Worm (Caenorhabditis elegans) whole organism, young adult: ENCODE data around the gene Y116A8A.4.

Experiments used
- B0261.1 ChIP-seq: sonication (generic microtip); optimal IDR thresholded peaks from 2 replicates; lab custom pipeline; 2016; ENCODE audit warnings: mild to moderate bottlenecking, missing genetic modification characterization, moderate library complexity, missing compliant biosample characterization
- F39B2.1 ChIP-seq: fragments of 200-800 bp; sonication (Bioruptor generic); IDR thresholded peaks from 2 replicates; pipeline ENCODE4 v1.3.6; 2022; ENCODE audit warnings: missing genetic modification reagents, missing genetic modification characterization, missing compliant biosample characterization
- F52B5.7 ChIP-seq: sonication (generic microtip); optimal IDR thresholded peaks from 2 replicates; lab custom pipeline; 2016; ENCODE audit warnings: mild to moderate bottlenecking, missing genetic modification characterization, missing compliant biosample characterization
- F57A8.1 ChIP-seq: fragments of 200-800 bp; sonication (Bioruptor generic); optimal IDR thresholded peaks from 2 replicates; lab custom pipeline; 2018; ENCODE audit warnings: mild to moderate bottlenecking, missing genetic modification characterization, moderate library complexity, missing compliant biosample characterization
- K11D2.4 ChIP-seq: fragments of 200-800 bp; sonication (Bioruptor generic); IDR thresholded peaks from 2 replicates; pipeline ENCODE4 v1.3.6; 2022; ENCODE audit warnings: missing genetic modification reagents, missing genetic modification characterization, missing compliant biosample characterization
- K12H6.12 ChIP-seq: fragments of 200-800 bp; sonication (Bioruptor generic); optimal IDR thresholded peaks from 2 replicates; lab custom pipeline; 2018; ENCODE audit warnings: mild to moderate bottlenecking, missing genetic modification characterization, missing compliant biosample characterization
- T07F8.4 ChIP-seq: sonication (generic microtip); optimal IDR thresholded peaks from 2 replicates; lab custom pipeline; 2016; ENCODE audit warnings: mild to moderate bottlenecking, missing genetic modification characterization, moderate library complexity, missing compliant biosample characterization
- Y53F4B.3 ChIP-seq: fragments of 200-800 bp; sonication (Bioruptor generic); IDR thresholded peaks from 2 replicates; pipeline ENCODE4 v1.3.6; 2022; ENCODE audit warnings: missing genetic modification reagents, missing genetic modification characterization, missing compliant biosample characterization
- Y56A3A.18 ChIP-seq: fragments of 200-800 bp; sonication (Bioruptor generic); IDR thresholded peaks from 2 replicates; pipeline ENCODE4 v1.3.6; 2022; ENCODE audit warnings: missing genetic modification reagents, missing genetic modification characterization, missing compliant biosample characterization
- Y79H2A.3 ChIP-seq: fragments of 200-800 bp; sonication (Bioruptor generic); conservative IDR thresholded peaks from 2 replicates; pipeline ENCODE4 v1.3.6; 2022; ENCODE audit warnings: missing genetic modification reagents, missing genetic modification characterization, missing compliant biosample characterization
- Y95B8A.8 ChIP-seq: fragments of 200-800 bp; sonication (Bioruptor generic); IDR thresholded peaks from 2 replicates; pipeline ENCODE4 v1.3.6; 2022; ENCODE audit warnings: missing genetic modification reagents, missing genetic modification characterization, missing compliant biosample characterization
- ama-1 ChIP-seq, 3 experiments: fragments of 150-350 bp in 1 of 3; sonication (generic microtip) in 2 of 3; optimal IDR thresholded peaks; 2 replicates each; lab custom pipeline; 2014 to 2018; ENCODE audit warnings: missing biosample characterization in 2 of 3, missing genetic modification characterization in 2 of 3, missing genetic modification reagents in 2 of 3
- atf-7 ChIP-seq: sonication (generic microtip); optimal IDR thresholded peaks from 2 replicates; lab custom pipeline; 2017; ENCODE audit warnings: mild to moderate bottlenecking, missing genetic modification characterization, missing compliant biosample characterization
- attf-3 ChIP-seq: fragments of 200-800 bp; sonication (Bioruptor generic); conservative IDR thresholded peaks from 2 replicates; pipeline ENCODE4 v1.3.6; 2022; ENCODE audit warnings: missing genetic modification reagents, missing genetic modification characterization, missing compliant biosample characterization
- attf-5 ChIP-seq: fragments of 200-800 bp; sonication (Bioruptor generic); optimal IDR thresholded peaks from 2 replicates; lab custom pipeline; 2018; ENCODE audit warnings: mild to moderate bottlenecking, missing genetic modification characterization, missing compliant biosample characterization
- bed-2 ChIP-seq: fragments of 200-800 bp; sonication (Bioruptor generic); IDR thresholded peaks from 2 replicates; pipeline ENCODE4 v1.3.6; 2022; ENCODE audit warnings: missing genetic modification reagents, missing genetic modification characterization, missing compliant biosample characterization
- ccch-3 ChIP-seq: fragments of 200-800 bp; sonication (Bioruptor generic); optimal IDR thresholded peaks from 2 replicates; lab custom pipeline; 2018; ENCODE audit warnings: mild to moderate bottlenecking, missing genetic modification characterization, missing compliant biosample characterization
- ceh-40 ChIP-seq: fragments of 200-800 bp; sonication (Bioruptor generic); IDR thresholded peaks from 2 replicates; pipeline ENCODE4 v1.3.6; 2022; ENCODE audit warnings: missing genetic modification characterization, missing compliant biosample characterization
- dox-1 ChIP-seq: fragments of 200-800 bp; sonication (Bioruptor generic); IDR thresholded peaks from 2 replicates; pipeline ENCODE4 v1.3.6; 2022; ENCODE audit warnings: missing genetic modification reagents, missing genetic modification characterization, missing compliant biosample characterization
- efl-1 ChIP-seq: fragments of 150-350 bp; optimal IDR thresholded peaks from 2 replicates; lab custom pipeline; 2014; ENCODE audit warnings: missing biosample characterization, missing genetic modification reagents, missing genetic modification characterization
- egl-18 ChIP-seq: fragments of 200-800 bp; sonication (Bioruptor generic); IDR thresholded peaks from 2 replicates; pipeline ENCODE4 v1.3.6; 2022; ENCODE audit warnings: missing genetic modification reagents, missing genetic modification characterization, missing compliant biosample characterization
- fkh-3 ChIP-seq: sonication (generic microtip); optimal IDR thresholded peaks from 2 replicates; lab custom pipeline; 2016; ENCODE audit warnings: mild to moderate bottlenecking, missing genetic modification characterization, missing compliant biosample characterization
- hlh-12 ChIP-seq: sonication (generic microtip); optimal IDR thresholded peaks from 2 replicates; lab custom pipeline; 2016; ENCODE audit warnings: missing genetic modification characterization, missing compliant biosample characterization
- hlh-26 ChIP-seq: fragments of 200-800 bp; sonication (Bioruptor generic); conservative IDR thresholded peaks from 2 replicates; pipeline ENCODE4 v1.3.6; 2022; ENCODE audit warnings: missing genetic modification reagents, missing genetic modification characterization, missing compliant biosample characterization
- hmg-1.2 ChIP-seq: fragments of 200-800 bp; sonication (Bioruptor generic); IDR thresholded peaks from 2 replicates; pipeline ENCODE4 v1.3.6; 2022; ENCODE audit warnings: missing genetic modification reagents, missing genetic modification characterization, missing compliant biosample characterization
- hrde-1 ChIP-seq: sonication (generic microtip); optimal IDR thresholded peaks from 2 replicates; lab custom pipeline; 2016; ENCODE audit warnings: missing genetic modification characterization, mild to moderate bottlenecking, missing compliant biosample characterization, moderate library complexity, missing genotype, missing genetic modification reagents, borderline replicate concordance
- lin-54 ChIP-seq: fragments of 200-800 bp; sonication (Bioruptor generic); optimal IDR thresholded peaks from 2 replicates; lab custom pipeline; 2018; ENCODE audit warnings: mild to moderate bottlenecking, missing genetic modification characterization, missing compliant biosample characterization
- lsl-1 ChIP-seq: fragments of 200-800 bp; sonication (Bioruptor generic); optimal IDR thresholded peaks from 2 replicates; lab custom pipeline; 2018; ENCODE audit warnings: mild to moderate bottlenecking, missing genetic modification characterization, moderate library complexity, missing compliant biosample characterization
- lsy-27 ChIP-seq: sonication (generic microtip); optimal IDR thresholded peaks from 2 replicates; lab custom pipeline; 2017; ENCODE audit warnings: missing genetic modification characterization, mild to moderate bottlenecking, missing compliant biosample characterization, antibody characterized with exemption, missing genotype, borderline replicate concordance; ENCODE audit not compliant: insufficient read depth
- madf-10 ChIP-seq: sonication (generic microtip); optimal IDR thresholded peaks from 2 replicates; lab custom pipeline; 2016; ENCODE audit warnings: mild to moderate bottlenecking, missing genetic modification characterization, missing compliant biosample characterization
- madf-3 ChIP-seq: fragments of 200-800 bp; sonication (Bioruptor generic); IDR thresholded peaks from 2 replicates; pipeline ENCODE4 v1.3.6; 2022; ENCODE audit warnings: missing genetic modification reagents, missing genetic modification characterization, missing compliant biosample characterization
- nhr-179 ChIP-seq: sonication (generic microtip); optimal IDR thresholded peaks from 2 replicates; lab custom pipeline; 2016; ENCODE audit warnings: mild to moderate bottlenecking, missing genetic modification characterization, missing compliant biosample characterization
- nhr-90 ChIP-seq: sonication (generic microtip); optimal IDR thresholded peaks from 2 replicates; lab custom pipeline; 2016; ENCODE audit warnings: missing genotype, mild to moderate bottlenecking, missing genetic modification characterization, missing compliant biosample characterization
- pbrm-1 ChIP-seq: fragments of 200-800 bp; sonication (Bioruptor generic); IDR thresholded peaks from 2 replicates; pipeline ENCODE4 v1.3.6; 2022; ENCODE audit warnings: missing genetic modification reagents, missing genetic modification characterization, missing compliant biosample characterization
- pha-4 ChIP-seq: fragments of 150-350 bp; sonication (generic microtip); optimal IDR thresholded peaks from 2 replicates; lab custom pipeline; 2014; ENCODE audit warnings: missing biosample characterization, missing genetic modification reagents, missing genetic modification characterization
- rcor-1 ChIP-seq: fragments of 200-800 bp; sonication (Bioruptor generic); IDR thresholded peaks from 2 replicates; pipeline ENCODE4 v1.3.6; 2022; ENCODE audit warnings: missing genetic modification reagents, missing genetic modification characterization, missing compliant biosample characterization
- rec-8 ChIP-seq, 2 experiments: sonication (generic microtip); optimal IDR thresholded peaks; 2 replicates each; lab custom pipeline; 2016; ENCODE audit warnings: mild to moderate bottlenecking in 2 of 2, missing genetic modification characterization in 2 of 2, missing genetic modification reagents in 2 of 2, missing genotype in 2 of 2, missing biosample characterization in 1 of 2, missing compliant biosample characterization in 1 of 2, moderate library complexity in 1 of 2
- snpc-1.1 ChIP-seq: sonication (generic microtip); optimal IDR thresholded peaks from 2 replicates; lab custom pipeline; 2017; ENCODE audit warnings: missing genetic modification characterization, mild to moderate bottlenecking, missing compliant biosample characterization, antibody characterized with exemption, moderate library complexity, missing genotype, missing genetic modification reagents; ENCODE audit not compliant: insufficient read depth
- snpc-3.4 ChIP-seq: sonication (generic microtip); optimal IDR thresholded peaks from 2 replicates; lab custom pipeline; 2017; ENCODE audit warnings: missing genetic modification characterization, mild to moderate bottlenecking, missing compliant biosample characterization, antibody characterized with exemption, moderate library complexity, missing genotype, missing genetic modification reagents
- snpc-4 ChIP-seq, 5 experiments: fragments of 150-350 bp in 1 of 5; sonication (generic microtip) in 4 of 5; optimal IDR thresholded peaks; 2 replicates each; lab custom pipeline; 2014 to 2018; ENCODE audit warnings: missing genetic modification characterization in 5 of 5, missing biosample characterization in 3 of 5, antibody characterized with exemption in 2 of 5, mild to moderate bottlenecking in 2 of 5, missing compliant biosample characterization in 2 of 5, missing genotype in 2 of 5, moderate library complexity in 2 of 5, missing genetic modification reagents in 1 of 5
- tbp1 ChIP-seq: fragments of 200-800 bp; sonication (Bioruptor generic); optimal IDR thresholded peaks from 2 replicates; lab custom pipeline; 2018; ENCODE audit warnings: mild to moderate bottlenecking, missing genetic modification characterization, missing compliant biosample characterization
- tbx-9 ChIP-seq: sonication (generic microtip); optimal IDR thresholded peaks from 2 replicates; lab custom pipeline; 2016; ENCODE audit warnings: borderline replicate concordance, missing genetic modification characterization, inconsistent platforms, missing compliant biosample characterization
- unc-62 ChIP-seq: fragments of 150-350 bp; optimal IDR thresholded peaks from 2 replicates; lab custom pipeline; 2014; ENCODE audit warnings: missing biosample characterization, missing genetic modification reagents, missing genetic modification characterization
- ztf-18 ChIP-seq: sonication (generic microtip); optimal IDR thresholded peaks from 2 replicates; lab custom pipeline; 2016; ENCODE audit warnings: missing genotype, mild to moderate bottlenecking, missing genetic modification characterization, missing compliant biosample characterization
- ztf-26 ChIP-seq: sonication (generic microtip); optimal IDR thresholded peaks from 2 replicates; lab custom pipeline; 2017; ENCODE audit warnings: missing genetic modification characterization, missing compliant biosample characterization
- ztf-3 ChIP-seq: fragments of 200-800 bp; sonication (Bioruptor generic); optimal IDR thresholded peaks from 2 replicates; lab custom pipeline; 2018; ENCODE audit warnings: mild to moderate bottlenecking, missing genetic modification characterization, missing compliant biosample characterization

Y116A8A.4 gene

ce11 chrIV:16775925-16776324, 46.7 kb upstream of the Y116A8A.4 start (continued):
- TF ChIP-seq snpc-4 (GFP tag; optimal IDR thresholded peaks at IDR 0.05; lab: Kevin White, UChicago) = peak; percentile 91
- TF ChIP-seq snpc-4 (tag; optimal IDR thresholded peaks at IDR 0.05; lab: Kevin White, UChicago) = peak; percentile 38 to 97 (median 96)
- TF ChIP-seq snpc-1.1 = no peak
- no peak for TF ChIP-seq ztf-26 (tag; lab: Kevin White, UChicago)
- TF ChIP-seq K11D2.4 (GFP tag; lab: Robert Waterston, UW) = no peak
- TF ChIP-seq lin-54 (GFP tag; lab: Kevin White, UChicago) = peak; percentile 41
- TF ChIP-seq tbp1 (GFP tag; lab: Kevin White, UChicago) = peak; percentile 99
- TF ChIP-seq attf-3 = peak; percentile 21; the same call in 1 of the 2 replicates
- peak; percentile 38 for TF ChIP-seq rcor-1 (GFP tag; lab: Robert Waterston, UW)
- TF ChIP-seq egl-18 (GFP tag; lab: Robert Waterston, UW) = no peak
- TF ChIP-seq ceh-40 (GFP tag; lab: Robert Waterston, UW) = 0 out of 2 replicates have a peak, but pooled peaks have one; percentile 60
- TF ChIP-seq ccch-3 (GFP tag; lab: Kevin White, UChicago) = no peak
- 0 out of 2 replicates have a peak, but pooled peaks have one; percentile 17 for TF ChIP-seq Y53F4B.3 (GFP tag; lab: Robert Waterston, UW)
- peak; percentile 8 for TF ChIP-seq lsl-1 (GFP tag; lab: Kevin White, UChicago)
- 0 out of 2 replicates have a peak, but pooled peaks have one; percentile 26 for TF ChIP-seq madf-3
- TF ChIP-seq unc-62 (GFP tag; lab: Kevin White, UChicago) = no peak
- no peak for TF ChIP-seq ama-1 (optimal IDR thresholded peaks at IDR 0.05; lab: Kevin White, UChicago)
- TF ChIP-seq ama-1 (GFP tag; optimal IDR thresholded peaks at IDR 0.05; lab: Kevin White, UChicago) = peak in 1 of 2 experiments; percentile 78
- peak; percentile 87 for TF ChIP-seq snpc-3.4 (tag; lab: Kevin White, UChicago)
- TF ChIP-seq tbx-9 (tag; lab: Kevin White, UChicago) = peak; percentile 49
- no peak for TF ChIP-seq K12H6.12 (tag; lab: Kevin White, UChicago)
- TF ChIP-seq efl-1 (GFP tag; lab: Kevin White, UChicago) = no peak
- TF ChIP-seq hrde-1 = peak; percentile 18
- peak; percentile 78 for TF ChIP-seq dox-1
- TF ChIP-seq B0261.1 (tag; lab: Kevin White, UChicago) = peak; percentile 92
- peak; percentile 58 for TF ChIP-seq madf-10 (tag; lab: Kevin White, UChicago)
- TF ChIP-seq ztf-18 (tag; lab: Kevin White, UChicago) = peak; percentile 51
- TF ChIP-seq T07F8.4 (tag; lab: Kevin White, UChicago) = peak; percentile 37
- no peak for TF ChIP-seq lsy-27
- peak; percentile 6 for TF ChIP-seq nhr-179 (tag; lab: Kevin White, UChicago)
- 0 out of 2 replicates have a peak, but pooled peaks have one; percentile 34 for TF ChIP-seq Y95B8A.8 (GFP tag; lab: Robert Waterston, UW)
- TF ChIP-seq fkh-3 (tag; lab: Kevin White, UChicago) = peak; percentile 9
- peak; percentile 62 for TF ChIP-seq hlh-12 (tag; lab: Kevin White, UChicago)
- no peak for TF ChIP-seq atf-7
- TF ChIP-seq F57A8.1 (GFP tag; lab: Kevin White, UChicago) = no peak
- TF ChIP-seq pbrm-1 (GFP tag; lab: Robert Waterston, UW) = peak; percentile 36; the same call in 1 of the 2 replicates
- peak; percentile 52 for TF ChIP-seq F52B5.7
- 0 out of 2 replicates have a peak, but pooled peaks have one; percentile 8 for TF ChIP-seq hlh-26
- TF ChIP-seq Y56A3A.18 (GFP tag; lab: Robert Waterston, UW) = 0 out of 2 replicates have a peak, but pooled peaks have one; percentile 41
- no peak for TF ChIP-seq bed-2 (GFP tag; lab: Robert Waterston, UW)
- no peak for TF ChIP-seq ztf-3 (GFP tag; lab: Kevin White, UChicago)
- TF ChIP-seq pha-4 (tag; lab: Kevin White, UChicago) = no peak
- TF ChIP-seq attf-5 (GFP tag; lab: Kevin White, UChicago) = peak; percentile 30
- peak; percentile 47 to 72 for TF ChIP-seq rec-8 (tag; optimal IDR thresholded peaks at IDR 0.05; lab: Kevin White, UChicago)
- no peak for TF ChIP-seq Y79H2A.3 (GFP tag; lab: Robert Waterston, UW)
- peak; percentile 66 for TF ChIP-seq hmg-1.2
- TF ChIP-seq F39B2.1 = no peak
- TF ChIP-seq nhr-90 = peak; percentile 86
